Fruit fly (Drosophila melanogaster) whole organism, embryonic: Measurements from ENCODE around the gene CG3119.

Experiments
- Abd-B ChIP-seq: fragments of 200-800 bp; sonication (Bioruptor generic); optimal IDR thresholded peaks from 2 replicates; lab custom pipeline; 2018; ENCODE audit warnings: missing biosample characterization, mild to moderate bottlenecking, missing genetic modification characterization, moderate library complexity
- CG10431 ChIP-seq: fragments of 200-800 bp; sonication (Bioruptor generic); optimal IDR thresholded peaks from 3 replicates; lab custom pipeline; 2018; ENCODE audit warnings: missing biosample characterization, mild to moderate bottlenecking, missing genetic modification characterization
- CG10979 ChIP-seq: fragments of 200-800 bp; sonication (Bioruptor generic); optimal IDR thresholded peaks from 2 replicates; lab custom pipeline; 2018; ENCODE audit warnings: missing biosample characterization, mild to moderate bottlenecking, missing genetic modification characterization, moderate library complexity
- CG12071 ChIP-seq: fragments of 200-800 bp; sonication (Bioruptor generic); optimal IDR thresholded peaks from 3 replicates; lab custom pipeline; 2018; ENCODE audit warnings: missing biosample characterization, mild to moderate bottlenecking, missing genetic modification characterization
- CG12219 ChIP-seq: fragments of 200-800 bp; sonication (Bioruptor generic); optimal IDR thresholded peaks from 3 replicates; lab custom pipeline; 2018; ENCODE audit warnings: missing biosample characterization, mild to moderate bottlenecking, missing genetic modification characterization
- CG12391 ChIP-seq: fragments of 200-800 bp; sonication (Bioruptor generic); optimal IDR thresholded peaks from 3 replicates; lab custom pipeline; 2018; ENCODE audit warnings: missing biosample characterization, mild to moderate bottlenecking, missing genetic modification characterization, moderate library complexity
- CG14965 ChIP-seq: fragments of 200-800 bp; sonication (Bioruptor generic); optimal IDR thresholded peaks from 2 replicates; lab custom pipeline; 2016; ENCODE audit warnings: missing biosample characterization, missing genetic modification characterization, borderline replicate concordance
- CG15479 ChIP-seq: fragments of 200-800 bp; sonication (Bioruptor generic); optimal IDR thresholded peaks from 3 replicates; lab custom pipeline; 2019; ENCODE audit warnings: missing biosample characterization, mild to moderate bottlenecking, missing genetic modification characterization, moderate library complexity
- CG1647 ChIP-seq: fragments of 200-800 bp; sonication (Bioruptor generic); optimal IDR thresholded peaks from 3 replicates; lab custom pipeline; 2016; ENCODE audit warnings: missing biosample characterization, missing genetic modification characterization
- CG17359 ChIP-seq: fragments of 200-800 bp; sonication (Bioruptor generic); optimal IDR thresholded peaks from 3 replicates; lab custom pipeline; 2018; ENCODE audit warnings: missing biosample characterization, mild to moderate bottlenecking, missing genetic modification characterization, moderate library complexity
- CG1832 ChIP-seq: fragments of 200-800 bp; sonication (Bioruptor generic); optimal IDR thresholded peaks from 2 replicates; lab custom pipeline; 2017; ENCODE audit warnings: missing biosample characterization, mild to moderate bottlenecking, missing genetic modification characterization, inconsistent platforms
- CG2120 ChIP-seq: fragments of 200-800 bp; sonication (Bioruptor generic); optimal IDR thresholded peaks from 3 replicates; lab custom pipeline; 2016; ENCODE audit warnings: missing biosample characterization, missing genetic modification characterization
- CG4282 ChIP-seq: fragments of 200-800 bp; sonication (Bioruptor generic); optimal IDR thresholded peaks from 2 replicates; lab custom pipeline; 2016; ENCODE audit warnings: missing biosample characterization, missing genetic modification characterization
- CG4730 ChIP-seq: fragments of 200-800 bp; sonication (Bioruptor generic); IDR thresholded peaks from 2 replicates; pipeline ENCODE4 v1.3.6; 2022; ENCODE audit warnings: missing biosample characterization, missing genetic modification characterization
- CG4820 ChIP-seq: fragments of 200-800 bp; sonication (Bioruptor generic); optimal IDR thresholded peaks from 3 replicates; lab custom pipeline; 2016; ENCODE audit warnings: missing biosample characterization, missing genetic modification characterization
- CG4854 ChIP-seq: fragments of 200-800 bp; sonication (Bioruptor generic); optimal IDR thresholded peaks from 2 replicates; lab custom pipeline; 2016; ENCODE audit warnings: missing biosample characterization, missing genetic modification characterization, inconsistent platforms
- CG5953 ChIP-seq: fragments of 200-800 bp; sonication (Bioruptor generic); IDR thresholded peaks from 2 replicates; pipeline ENCODE4 v1.3.6; 2022; ENCODE audit warnings: missing biosample characterization, missing genetic modification characterization
- CG8478 ChIP-seq: fragments of >200 bp; optimal IDR thresholded peaks from 2 replicates; lab custom pipeline; 2018
- CG8765 ChIP-seq: fragments of 200-800 bp; sonication (Bioruptor generic); IDR thresholded peaks from 2 replicates; pipeline ENCODE4 v1.3.6; 2022; ENCODE audit warnings: missing biosample characterization, missing genetic modification characterization
- CG9215 ChIP-seq: fragments of 200-800 bp; sonication (Bioruptor generic); IDR thresholded peaks from 2 replicates; pipeline ENCODE4 v1.3.6; 2022; ENCODE audit warnings: missing biosample characterization, missing genetic modification characterization
- CkIIα-i1 ChIP-seq: fragments of 200-800 bp; sonication (Bioruptor generic); IDR thresholded peaks from 2 replicates; pipeline ENCODE4 v1.3.6; 2022; ENCODE audit warnings: missing biosample characterization, missing genetic modification characterization
- Doc3 ChIP-seq: fragments of 200-800 bp; sonication (Bioruptor generic); IDR thresholded peaks from 3 replicates; pipeline ENCODE4 v1.3.6; 2022; ENCODE audit warnings: missing biosample characterization, missing genetic modification characterization; ENCODE audit not compliant: partially characterized antibody
- Drgx ChIP-seq: fragments of 200-800 bp; sonication (Bioruptor generic); IDR thresholded peaks from 2 replicates; pipeline ENCODE4 v1.3.6; 2022; ENCODE audit warnings: missing biosample characterization, missing genetic modification characterization
- E2f1 ChIP-seq: fragments of 200-800 bp; sonication (Bioruptor generic); IDR thresholded peaks from 2 replicates; pipeline ENCODE4 v1.3.6; 2022; ENCODE audit warnings: missing biosample characterization, missing genetic modification characterization
- H2.0 ChIP-seq: fragments of 200-800 bp; sonication (Bioruptor generic); IDR thresholded peaks from 2 replicates; pipeline ENCODE4 v1.3.6; 2022; ENCODE audit warnings: missing biosample characterization, missing genetic modification characterization
- Lim3 ChIP-seq: fragments of 200-800 bp; sonication (Bioruptor generic); IDR thresholded peaks from 2 replicates; pipeline ENCODE4 v1.3.6; 2022; ENCODE audit warnings: missing biosample characterization, missing genetic modification characterization
- MTF-1 ChIP-seq: fragments of 200-800 bp; sonication (Bioruptor generic); optimal IDR thresholded peaks from 2 replicates; lab custom pipeline; 2018; ENCODE audit warnings: missing biosample characterization, mild to moderate bottlenecking, missing genetic modification characterization, borderline replicate concordance
- Nf-YC ChIP-seq: fragments of 200-800 bp; optimal IDR thresholded peaks from 3 replicates; lab custom pipeline; 2019; ENCODE audit warnings: missing biosample characterization, mild to moderate bottlenecking, missing genetic modification characterization, moderate library complexity
- Sox100B ChIP-seq: fragments of 200-800 bp; sonication (Bioruptor generic); optimal IDR thresholded peaks from 3 replicates; lab custom pipeline; 2018; ENCODE audit warnings: missing biosample characterization, mild to moderate bottlenecking, missing genetic modification characterization
- Taf1 ChIP-seq: fragments of 200-800 bp; sonication (Bioruptor generic); IDR thresholded peaks from 2 replicates; pipeline ENCODE4 v1.3.6; 2022; ENCODE audit warnings: missing biosample characterization, missing genetic modification characterization
- Xrp1 ChIP-seq: fragments of 200-800 bp; sonication (Bioruptor generic); IDR thresholded peaks from 2 replicates; pipeline ENCODE4 v1.3.6; 2022; ENCODE audit warnings: missing biosample characterization, missing genetic modification characterization
- aop ChIP-seq: fragments of 200-800 bp; sonication (Bioruptor generic); IDR thresholded peaks from 2 replicates; pipeline ENCODE4 v1.3.6; 2022; ENCODE audit warnings: missing biosample characterization, missing genetic modification characterization
- bowl ChIP-seq: fragments of 200-800 bp; sonication (Bioruptor generic); IDR thresholded peaks from 2 replicates; pipeline ENCODE4 v1.3.6; 2022; ENCODE audit warnings: missing biosample characterization, missing genetic modification characterization
- bsh ChIP-seq, 2 experiments: fragments of 200-800 bp; sonication (Bioruptor generic); optimal IDR thresholded peaks; 2 replicates each; lab custom pipeline; 2017 to 2018; ENCODE audit warnings: mild to moderate bottlenecking in 2 of 2, missing biosample characterization in 2 of 2, missing genetic modification characterization in 2 of 2, moderate library complexity in 1 of 2
- btn ChIP-seq: fragments of 200-800 bp; sonication (Bioruptor generic); optimal IDR thresholded peaks from 2 replicates; lab custom pipeline; 2016; ENCODE audit warnings: missing biosample characterization, missing genetic modification characterization
- cad ChIP-seq: fragments of >200 bp; optimal IDR thresholded peaks from 2 replicates; lab custom pipeline; 2017; ENCODE audit warnings: missing biosample characterization, missing genetic modification characterization
- dmrt11E ChIP-seq: fragments of 200-800 bp; sonication (Bioruptor generic); optimal IDR thresholded peaks from 3 replicates; lab custom pipeline; 2018; ENCODE audit warnings: missing biosample characterization, mild to moderate bottlenecking, missing genetic modification characterization, moderate library complexity
- dpn ChIP-seq, 2 experiments: fragments of 200-800 bp; sonication (Bioruptor generic); optimal IDR thresholded peaks; 3 replicates each; lab custom pipeline; 2016; ENCODE audit warnings: missing biosample characterization in 2 of 2, missing genetic modification characterization in 2 of 2
- dysf ChIP-seq: fragments of 200-800 bp; sonication (Bioruptor generic); IDR thresholded peaks from 3 replicates; pipeline ENCODE4 v1.3.6; 2022; ENCODE audit warnings: missing biosample characterization, missing genetic modification characterization
- eve ChIP-seq, 2 experiments: fragments of >200 bp; optimal IDR thresholded peaks; 2 replicates each; lab custom pipeline; 2017; ENCODE audit warnings: missing biosample characterization in 2 of 2, missing genetic modification characterization in 2 of 2
- ftz-f1 ChIP-seq: fragments of 200-800 bp; sonication (Bioruptor generic); optimal IDR thresholded peaks from 2 replicates; lab custom pipeline; 2016; ENCODE audit warnings: missing biosample characterization, missing genetic modification characterization
- her ChIP-seq: fragments of 200-800 bp; sonication (Bioruptor generic); optimal IDR thresholded peaks from 2 replicates; lab custom pipeline; 2016; ENCODE audit warnings: missing biosample characterization, missing genetic modification characterization
- ind ChIP-seq: fragments of 200-800 bp; sonication (Bioruptor generic); optimal IDR thresholded peaks from 3 replicates; lab custom pipeline; 2016; ENCODE audit warnings: missing biosample characterization, missing genetic modification characterization
- jing ChIP-seq: fragments of 200-800 bp; sonication (Bioruptor generic); optimal IDR thresholded peaks from 2 replicates; lab custom pipeline; 2018; ENCODE audit warnings: missing biosample characterization, mild to moderate bottlenecking, missing genetic modification characterization
- mam ChIP-seq: fragments of 200-800 bp; sonication (Bioruptor generic); optimal IDR thresholded peaks from 3 replicates; lab custom pipeline; 2016; ENCODE audit warnings: missing biosample characterization, missing genetic modification characterization
- pita ChIP-seq: fragments of 200-800 bp; sonication (Bioruptor generic); optimal IDR thresholded peaks from 2 replicates; lab custom pipeline; 2017; ENCODE audit warnings: missing biosample characterization, mild to moderate bottlenecking, missing genetic modification characterization
- sc ChIP-seq, 3 experiments: fragments of >200 bp in 2 of 3; fragments of 200-800 bp in 1 of 3; sonication (Bioruptor generic) in 1 of 3; optimal IDR thresholded peaks; 2 replicates in 2 of 3; 3 replicates in 1 of 3; lab custom pipeline; 2017; ENCODE audit warnings: mild to moderate bottlenecking in 1 of 3, missing biosample characterization in 1 of 3, missing genetic modification characterization in 1 of 3, missing genetic modification reagents in 1 of 3
- sim ChIP-seq: fragments of 200-800 bp; sonication (Bioruptor generic); IDR thresholded peaks from 2 replicates; pipeline ENCODE4 v1.3.6; 2022; ENCODE audit warnings: missing biosample characterization, missing genetic modification characterization
- stwl ChIP-seq: fragments of 200-800 bp; sonication (Bioruptor generic); optimal IDR thresholded peaks from 3 replicates; lab custom pipeline; 2018; ENCODE audit warnings: missing biosample characterization, mild to moderate bottlenecking, missing genetic modification characterization, moderate library complexity

CG3119 gene

DNA sequence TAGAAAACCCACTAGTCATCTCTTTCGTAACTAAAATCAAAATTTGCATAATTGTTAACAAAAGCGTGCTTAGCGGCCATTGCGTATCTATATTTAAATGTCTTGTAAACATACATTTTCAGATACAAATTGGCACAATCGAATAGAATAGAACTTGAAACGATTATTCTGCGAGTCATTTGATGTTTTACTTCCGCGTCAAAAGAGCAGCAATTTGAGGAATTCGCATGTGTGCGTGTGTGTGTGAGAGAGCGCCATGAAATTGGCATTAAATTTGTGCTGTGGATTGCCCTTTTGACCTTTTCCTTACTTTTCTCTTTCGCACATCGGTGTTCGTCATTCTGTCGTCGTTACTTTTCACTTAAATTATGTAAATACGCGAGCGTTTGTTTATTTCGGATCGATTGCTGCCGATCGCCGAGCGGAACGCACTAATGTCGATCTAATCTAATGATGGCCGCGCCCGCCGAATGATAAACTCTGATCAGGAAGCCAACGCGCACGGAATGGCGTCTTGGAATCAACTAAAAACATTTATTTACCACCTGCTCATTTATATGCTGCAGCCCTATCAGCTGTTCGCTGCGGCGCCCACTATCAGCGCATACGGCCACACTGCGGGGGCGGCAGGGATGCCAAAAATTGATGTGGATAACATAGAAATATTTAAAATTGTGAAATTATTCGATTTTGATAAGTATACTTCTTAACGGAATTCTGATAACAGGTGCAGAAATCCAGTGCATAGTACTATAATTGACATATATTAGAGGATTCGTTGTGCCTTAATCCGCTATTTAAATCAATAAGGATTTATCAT, 47.3 kb upstream of the CG3119 start (continued):
- TF ChIP-seq Drgx (peak; percentile 49), E2f1 (GFP tag; lab: Robert Waterston, UW) (peak; percentile 37; the same call in 1 of the 2 replicates), CG8765 (no peak), pita (no peak), CG1647 (GFP tag; lab: Kevin White, UChicago) (peak; percentile 8), stwl (tag; lab: Kevin White, UChicago) (peak; percentile 80), CG9215 (GFP tag; lab: Robert Waterston, UW) (no peak), CG14965 (no peak), dpn (GFP tag; optimal IDR thresholded peaks at IDR 0.05; lab: Kevin White, UChicago) (peak in 1 of 2 experiments; percentile 18), Nf-YC (tag; lab: Kevin White, UChicago) (peak; percentile 33), CG4820 (no peak), dysf (GFP tag; lab: Robert Waterston, UW) (peak; percentile 50; the same call in 1 of the 3 replicates), Doc3 (GFP tag; lab: Robert Waterston, UW) (no peak), CG2120 (peak; percentile 59), MTF-1 (GFP tag; lab: Kevin White, UChicago) (peak; percentile 75), Lim3 (no peak), sc (optimal IDR thresholded peaks at IDR 0.05; lab: Kevin White, UChicago) (no peak), sc (GFP tag; optimal IDR thresholded peaks at IDR 0.05; lab: Kevin White, UChicago) (peak; percentile 2), bowl (GFP tag; lab: Robert Waterston, UW) (0 out of 2 replicates have a peak, but pooled peaks have one; percentile 48), Abd-B (peak; percentile 5), mam (GFP tag; lab: Kevin White, UChicago) (peak; percentile 30), CG4854 (GFP tag; lab: Kevin White, UChicago) (no peak), btn (no peak), CkIIα-i1 (GFP tag; lab: Robert Waterston, UW) (no peak), CG12391 (no peak), dmrt11E (tag; lab: Kevin White, UChicago) (no peak), eve (GFP tag; optimal IDR thresholded peaks at IDR 0.05; lab: Kevin White, UChicago) (no peak), CG8478 (no peak), bsh (GFP tag; optimal IDR thresholded peaks at IDR 0.05; lab: Kevin White, UChicago) (peak in 1 of 2 experiments; percentile 7), H2.0 (GFP tag; lab: Robert Waterston, UW) (0 out of 2 replicates have a peak, but pooled peaks have one; percentile 19), CG12219 (peak; percentile 5), CG12071 (GFP tag; lab: Kevin White, UChicago) (peak; percentile 65), cad (no peak), CG10979 (tag; lab: Kevin White, UChicago) (no peak), CG5953 (peak; percentile 61; the same call in 1 of the 2 replicates), aop (GFP tag; lab: Robert Waterston, UW) (peak; percentile 42; the same call in 1 of the 2 replicates), Xrp1 (GFP tag; lab: Robert Waterston, UW) (peak; percentile 41; the same call in 1 of the 2 replicates), CG4282 (GFP tag; lab: Kevin White, UChicago) (no peak), CG15479 (GFP tag; lab: Kevin White, UChicago) (no peak), her (no peak), CG1832 (no peak), jing (GFP tag; lab: Kevin White, UChicago) (no peak), sim (GFP tag; lab: Robert Waterston, UW) (peak; percentile 39; the same call in 1 of the 2 replicates), ind (GFP tag; lab: Kevin White, UChicago) (no peak), CG10431 (GFP tag; lab: Kevin White, UChicago) (no peak), ftz-f1 (GFP tag; lab: Kevin White, UChicago) (peak; percentile 52), CG4730 (GFP tag; lab: Robert Waterston, UW) (0 out of 2 replicates have a peak, but pooled peaks have one; percentile 21), Taf1 (no peak; the same call in 1 of the 2 replicates), Sox100B (GFP tag; lab: Kevin White, UChicago) (no peak), CG17359 (tag; lab: Kevin White, UChicago) (peak; percentile 14)
